Worm (Caenorhabditis elegans): Measurements from ENCODE around the gene gly-1.

- TF ChIP-seq F13H6.1 (tag; optimal IDR thresholded peaks at IDR 0.05), result no peak
- no peak for TF ChIP-seq nhr-25 (tag; optimal IDR thresholded peaks at IDR 0.05)
- no peak for TF ChIP-seq ama-1 (optimal IDR thresholded peaks at IDR 0.05)
- no peak for TF ChIP-seq ztf-11 (tag; optimal IDR thresholded peaks at IDR 0.05)
- no peak for TF ChIP-seq nhr-6 (tag; optimal IDR thresholded peaks at IDR 0.05)
- TF ChIP-seq nhr-10 (tag; optimal IDR thresholded peaks at IDR 0.05), result no peak
- TF ChIP-seq egl-27 (tag; optimal IDR thresholded peaks at IDR 0.05), result no peak
These were observed at the start of gene gly-1 for ce11 chrII:10902104-10902503.

Data from whole organism, L2 larva.